Fruit fly (Drosophila melanogaster) whole organism, embryonic: ENCODE results near the gene hgo.

ENCODE experiments used
- Abd-B ChIP-seq: fragments of 200-800 bp; sonication (Bioruptor generic); optimal IDR thresholded peaks from 2 replicates; lab custom pipeline; 2018; ENCODE audit warnings: missing biosample characterization, mild to moderate bottlenecking, missing genetic modification characterization, moderate library complexity
- Atf3 ChIP-seq: fragments of 200-800 bp; sonication (Bioruptor generic); optimal IDR thresholded peaks from 3 replicates; lab custom pipeline; 2016; ENCODE audit warnings: missing biosample characterization, missing genetic modification characterization
- Bteb2 ChIP-seq: fragments of 200-800 bp; sonication (Bioruptor generic); optimal IDR thresholded peaks from 2 replicates; lab custom pipeline; 2016; ENCODE audit warnings: missing biosample characterization, missing genetic modification characterization
- CG10979 ChIP-seq: fragments of 200-800 bp; sonication (Bioruptor generic); optimal IDR thresholded peaks from 2 replicates; lab custom pipeline; 2018; ENCODE audit warnings: missing biosample characterization, mild to moderate bottlenecking, missing genetic modification characterization, moderate library complexity
- CG11456 ChIP-seq: fragments of 200-800 bp; sonication (Bioruptor generic); IDR thresholded peaks from 3 replicates; pipeline ENCODE4 v1.3.6; 2022; ENCODE audit warnings: missing biosample characterization, missing genetic modification characterization
- CG12155 ChIP-seq: fragments of 200-800 bp; sonication (Bioruptor generic); optimal IDR thresholded peaks from 3 replicates; lab custom pipeline; 2016; ENCODE audit warnings: missing biosample characterization, missing genetic modification characterization
- CG13123 ChIP-seq: fragments of 200-800 bp; sonication (Bioruptor generic); optimal IDR thresholded peaks from 2 replicates; lab custom pipeline; 2016; ENCODE audit warnings: missing biosample characterization, missing genetic modification characterization
- CG14710 ChIP-seq: fragments of 200-800 bp; sonication (Bioruptor generic); optimal IDR thresholded peaks from 3 replicates; lab custom pipeline; 2019; ENCODE audit warnings: missing biosample characterization, mild to moderate bottlenecking, missing genetic modification characterization, moderate library complexity
- CG15479 ChIP-seq: fragments of 200-800 bp; sonication (Bioruptor generic); optimal IDR thresholded peaks from 3 replicates; lab custom pipeline; 2019; ENCODE audit warnings: missing biosample characterization, mild to moderate bottlenecking, missing genetic modification characterization, moderate library complexity
- CG17186 ChIP-seq: fragments of 200-800 bp; sonication (Bioruptor generic); optimal IDR thresholded peaks from 3 replicates; lab custom pipeline; 2017; ENCODE audit warnings: missing biosample characterization, missing genetic modification reagents, missing genetic modification characterization
- CG17802 ChIP-seq: fragments of 200-800 bp; sonication (Bioruptor generic); optimal IDR thresholded peaks from 2 replicates; lab custom pipeline; 2018; ENCODE audit warnings: missing biosample characterization, mild to moderate bottlenecking, missing genetic modification characterization, moderate library complexity
- CG17912 ChIP-seq: fragments of 200-800 bp; sonication (Bioruptor generic); optimal IDR thresholded peaks from 2 replicates; lab custom pipeline; 2018; ENCODE audit warnings: missing biosample characterization, mild to moderate bottlenecking, missing genetic modification characterization
- CG18011 ChIP-seq: fragments of 200-800 bp; sonication (Bioruptor generic); optimal IDR thresholded peaks from 2 replicates; lab custom pipeline; 2017; ENCODE audit warnings: missing biosample characterization, missing genetic modification characterization, mild to moderate bottlenecking, moderate library complexity, missing genotype
- CG2129 ChIP-seq: fragments of 200-800 bp; sonication (Bioruptor generic); IDR thresholded peaks from 2 replicates; pipeline ENCODE4 v1.3.6; 2022; ENCODE audit warnings: missing biosample characterization, missing genetic modification characterization; ENCODE audit not compliant: partially characterized antibody
- CG2202 ChIP-seq: fragments of 200-800 bp; sonication (Bioruptor generic); optimal IDR thresholded peaks from 2 replicates; lab custom pipeline; 2018; ENCODE audit warnings: missing biosample characterization, mild to moderate bottlenecking, missing genetic modification characterization
- CG42726 ChIP-seq: fragments of 200-800 bp; sonication (Bioruptor generic); IDR thresholded peaks from 2 replicates; pipeline ENCODE4 v1.3.6; 2022; ENCODE audit warnings: missing biosample characterization, missing genetic modification characterization; ENCODE audit not compliant: partially characterized antibody
- CG43689 ChIP-seq: fragments of 200-800 bp; sonication (Bioruptor generic); IDR thresholded peaks from 2 replicates; pipeline ENCODE4 v1.3.6; 2022; ENCODE audit warnings: missing biosample characterization, missing genetic modification characterization
- CG6175 ChIP-seq: fragments of 200-800 bp; sonication (Bioruptor generic); IDR thresholded peaks from 3 replicates; pipeline ENCODE4 v1.3.6; 2022; ENCODE audit warnings: missing biosample characterization, missing genetic modification characterization
- CG7271 ChIP-seq: fragments of 200-800 bp; sonication (Bioruptor generic); optimal IDR thresholded peaks from 2 replicates; lab custom pipeline; 2018; ENCODE audit warnings: missing biosample characterization, mild to moderate bottlenecking, missing genetic modification characterization, moderate library complexity
- CG7357 ChIP-seq: fragments of 200-800 bp; sonication (Bioruptor generic); IDR thresholded peaks from 3 replicates; pipeline ENCODE4 v1.3.6; 2022; ENCODE audit warnings: missing biosample characterization, missing genetic modification characterization
- Doc2 ChIP-seq: fragments of 200-800 bp; sonication (Bioruptor generic); IDR thresholded peaks from 2 replicates; pipeline ENCODE4 v1.3.6; 2022; ENCODE audit warnings: missing biosample characterization, missing genetic modification characterization
- ERR ChIP-seq: fragments of 200-800 bp; sonication (Bioruptor generic); optimal IDR thresholded peaks from 2 replicates; lab custom pipeline; 2016; ENCODE audit warnings: missing biosample characterization, missing genetic modification characterization
- Eip74EF ChIP-seq, 2 experiments: fragments of 200-800 bp in 1 of 2; fragments of >200 bp in 1 of 2; sonication (Bioruptor generic) in 1 of 2; optimal IDR thresholded peaks; 2 replicates each; lab custom pipeline; 2017 to 2019; ENCODE audit warnings: missing biosample characterization in 2 of 2, missing genetic modification characterization in 2 of 2, mild to moderate bottlenecking in 1 of 2, moderate library complexity in 1 of 2
- Fer2 ChIP-seq: fragments of 200-800 bp; sonication (Bioruptor generic); optimal IDR thresholded peaks from 2 replicates; lab custom pipeline; 2018; ENCODE audit warnings: missing biosample characterization, mild to moderate bottlenecking, missing genetic modification characterization, moderate library complexity
- Lpt ChIP-seq: fragments of >200 bp; optimal IDR thresholded peaks from 2 replicates; lab custom pipeline; 2018; ENCODE audit warnings: missing biosample characterization, missing genetic modification characterization
- Mes4 ChIP-seq: fragments of 200-800 bp; sonication (Bioruptor generic); optimal IDR thresholded peaks from 2 replicates; lab custom pipeline; 2016; ENCODE audit warnings: missing biosample characterization, missing genetic modification characterization
- Neu2 ChIP-seq: fragments of 200-800 bp; sonication (Bioruptor generic); optimal IDR thresholded peaks from 3 replicates; lab custom pipeline; 2016; ENCODE audit warnings: missing biosample characterization, missing genetic modification characterization, borderline replicate concordance
- Sox100B ChIP-seq: fragments of 200-800 bp; sonication (Bioruptor generic); optimal IDR thresholded peaks from 3 replicates; lab custom pipeline; 2018; ENCODE audit warnings: missing biosample characterization, mild to moderate bottlenecking, missing genetic modification characterization
- Sry-β ChIP-seq: fragments of 200-800 bp; sonication (Bioruptor generic); optimal IDR thresholded peaks from 2 replicates; lab custom pipeline; 2018; ENCODE audit warnings: missing biosample characterization, mild to moderate bottlenecking, missing genetic modification characterization, moderate library complexity
- YL-1 ChIP-seq: fragments of 200-800 bp; sonication (Bioruptor generic); optimal IDR thresholded peaks from 3 replicates; lab custom pipeline; 2017; ENCODE audit warnings: missing biosample characterization, mild to moderate bottlenecking, missing genetic modification characterization
- bcd ChIP-seq: fragments of 200-800 bp; sonication (Bioruptor generic); optimal IDR thresholded peaks from 2 replicates; lab custom pipeline; 2017; ENCODE audit warnings: missing biosample characterization, mild to moderate bottlenecking, missing genetic modification characterization
- btn ChIP-seq: fragments of 200-800 bp; sonication (Bioruptor generic); optimal IDR thresholded peaks from 2 replicates; lab custom pipeline; 2016; ENCODE audit warnings: missing biosample characterization, missing genetic modification characterization
- cg ChIP-seq: fragments of 200-800 bp; sonication (Bioruptor generic); optimal IDR thresholded peaks from 3 replicates; lab custom pipeline; 2019; ENCODE audit warnings: missing biosample characterization, mild to moderate bottlenecking, missing genetic modification characterization, moderate library complexity
- crp ChIP-seq, 2 experiments: fragments of 200-800 bp; sonication (Bioruptor generic); optimal IDR thresholded peaks; 2 replicates in 1 of 2; 3 replicates in 1 of 2; lab custom pipeline; 2017; ENCODE audit warnings: missing biosample characterization in 2 of 2, missing genetic modification characterization in 2 of 2, mild to moderate bottlenecking in 1 of 2, moderate library complexity in 1 of 2
- danr ChIP-seq: fragments of 200-800 bp; sonication (Bioruptor generic); IDR thresholded peaks from 2 replicates; pipeline ENCODE4 v1.3.6; 2022; ENCODE audit warnings: missing biosample characterization, missing genetic modification characterization
- dmrt99B ChIP-seq: fragments of 200-800 bp; sonication (Bioruptor generic); optimal IDR thresholded peaks from 2 replicates; lab custom pipeline; 2018; ENCODE audit warnings: missing biosample characterization, mild to moderate bottlenecking, missing genetic modification characterization, moderate library complexity
- gcm2 ChIP-seq: fragments of 200-800 bp; sonication (Bioruptor generic); optimal IDR thresholded peaks from 2 replicates; lab custom pipeline; 2016; ENCODE audit warnings: missing biosample characterization, missing genetic modification characterization
- jumu ChIP-seq: fragments of 200-800 bp; sonication (Bioruptor generic); optimal IDR thresholded peaks from 3 replicates; lab custom pipeline; 2016; ENCODE audit warnings: missing biosample characterization, missing genetic modification characterization
- klu ChIP-seq: fragments of 200-800 bp; sonication (Bioruptor generic); IDR thresholded peaks from 2 replicates; pipeline ENCODE4 v1.3.6; 2022; ENCODE audit warnings: missing biosample characterization, missing genetic modification characterization
- mam ChIP-seq: fragments of 200-800 bp; sonication (Bioruptor generic); optimal IDR thresholded peaks from 3 replicates; lab custom pipeline; 2016; ENCODE audit warnings: missing biosample characterization, missing genetic modification characterization
- nom ChIP-seq: fragments of 200-800 bp; sonication (Bioruptor generic); optimal IDR thresholded peaks from 2 replicates; lab custom pipeline; 2017; ENCODE audit warnings: missing biosample characterization, missing genetic modification characterization, mild to moderate bottlenecking, moderate library complexity, missing genetic modification reagents
- onecut ChIP-seq: fragments of 200-800 bp; sonication (Bioruptor generic); IDR thresholded peaks from 2 replicates; pipeline ENCODE4 v1.3.6; 2022; ENCODE audit warnings: missing biosample characterization, missing genetic modification characterization
- rib ChIP-seq: fragments of 200-800 bp; sonication (Bioruptor generic); IDR thresholded peaks from 2 replicates; pipeline ENCODE4 v1.3.6; 2022; ENCODE audit warnings: missing biosample characterization, missing genetic modification characterization
- ro ChIP-seq: fragments of 200-800 bp; sonication (Bioruptor generic); IDR thresholded peaks from 2 replicates; pipeline ENCODE4 v1.3.6; 2022; ENCODE audit warnings: missing biosample characterization, missing genetic modification characterization
- sd ChIP-seq: fragments of 200-800 bp; sonication (Bioruptor generic); optimal IDR thresholded peaks from 3 replicates; lab custom pipeline; 2018; ENCODE audit warnings: missing biosample characterization, mild to moderate bottlenecking, missing genetic modification characterization, moderate library complexity
- shn ChIP-seq: fragments of 200-800 bp; sonication (Bioruptor generic); optimal IDR thresholded peaks from 3 replicates; lab custom pipeline; 2016; ENCODE audit warnings: missing biosample characterization, missing genetic modification characterization
- sima ChIP-seq: fragments of 200-800 bp; sonication (Bioruptor generic); optimal IDR thresholded peaks from 2 replicates; lab custom pipeline; 2016; ENCODE audit warnings: missing biosample characterization, missing genetic modification characterization
- slbo ChIP-seq: fragments of 200-800 bp; sonication (Bioruptor generic); IDR thresholded peaks from 2 replicates; pipeline ENCODE4 v1.3.6; 2022; ENCODE audit warnings: missing biosample characterization, missing genetic modification characterization
- sqz ChIP-seq: fragments of 200-800 bp; sonication (Bioruptor generic); optimal IDR thresholded peaks from 3 replicates; lab custom pipeline; 2018; ENCODE audit warnings: missing biosample characterization, mild to moderate bottlenecking, missing genetic modification characterization
- wek ChIP-seq: fragments of 200-800 bp; sonication (Bioruptor generic); optimal IDR thresholded peaks from 3 replicates; lab custom pipeline; 2018; ENCODE audit warnings: missing biosample characterization, mild to moderate bottlenecking, missing genetic modification characterization, moderate library complexity

hgo gene

DNA sequence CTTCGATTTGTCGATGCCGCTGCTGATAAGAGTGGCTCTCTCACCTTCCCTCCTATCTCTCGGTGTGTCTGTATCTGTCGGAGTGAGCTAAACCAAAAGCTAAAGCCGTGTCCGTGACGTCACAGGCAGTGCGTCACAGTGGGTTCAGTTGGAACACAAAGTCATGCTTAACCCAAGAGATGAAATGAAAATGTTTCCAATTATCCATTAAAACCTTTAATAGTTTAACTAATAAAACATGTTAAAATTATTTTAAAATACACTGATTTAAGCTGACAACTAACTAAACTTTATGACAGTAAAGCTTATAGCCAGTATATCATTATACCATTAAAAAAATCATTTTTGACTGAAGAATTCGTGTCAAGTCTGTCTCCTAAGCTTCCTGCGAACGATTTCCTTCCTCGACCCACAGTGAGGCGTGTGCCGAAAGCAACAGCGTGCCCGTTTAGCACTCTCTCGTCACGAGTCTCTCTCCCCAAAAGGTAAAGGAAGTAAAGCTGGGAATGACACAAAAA, 23.1 kb upstream of the hgo start, which contains the start of gene Idua (continued):
- TF ChIP-seq nom (no peak), CG13123 (GFP tag; lab: Kevin White, UChicago) (no peak), CG7271 (tag; lab: Kevin White, UChicago) (no peak), wek (GFP tag; lab: Kevin White, UChicago) (peak; percentile 1), btn (GFP tag; lab: Kevin White, UChicago) (no peak), CG15479 (GFP tag; lab: Kevin White, UChicago) (no peak), Lpt (GFP tag; lab: Kevin White, UChicago) (no peak), CG43689 (GFP tag; lab: Robert Waterston, UW) (no peak), jumu (GFP tag; lab: Kevin White, UChicago) (no peak), YL-1 (peak; percentile 26), Sox100B (GFP tag; lab: Kevin White, UChicago) (no peak), Abd-B (peak; percentile 13), sima (GFP tag; lab: Kevin White, UChicago) (no peak), Bteb2 (GFP tag; lab: Kevin White, UChicago) (peak; percentile 26), Fer2 (tag; lab: Kevin White, UChicago) (peak; percentile 40), sqz (GFP tag; lab: Kevin White, UChicago) (no peak), ERR (no peak), danr (no peak), bcd (GFP tag; lab: Kevin White, UChicago) (peak; percentile 78), CG42726 (GFP tag; lab: Robert Waterston, UW) (no peak), CG7357 (GFP tag; lab: Robert Waterston, UW) (peak; percentile 60; the same call in 1 of the 3 replicates), klu (GFP tag; lab: Robert Waterston, UW) (peak; percentile 44; the same call in 1 of the 2 replicates), CG6175 (GFP tag; lab: Robert Waterston, UW) (0 out of 3 replicates have a peak, but pooled peaks have one; percentile 52), CG17802 (no peak), shn (no peak), sd (tag; lab: Kevin White, UChicago) (no peak), CG12155 (GFP tag; lab: Kevin White, UChicago) (peak; percentile 36), dmrt99B (tag; lab: Kevin White, UChicago) (no peak), CG17186 (GFP tag; lab: Kevin White, UChicago) (no peak), Neu2 (GFP tag; lab: Kevin White, UChicago) (no peak), CG18011 (GFP tag; lab: Kevin White, UChicago) (peak; percentile 41), Sry-β (GFP tag; lab: Kevin White, UChicago) (no peak), rib (GFP tag; lab: Robert Waterston, UW) (no peak), ro (GFP tag; lab: Robert Waterston, UW) (no peak), crp (GFP tag; optimal IDR thresholded peaks at IDR 0.05; lab: Kevin White, UChicago) (peak in 1 of 2 experiments; percentile 8), CG10979 (tag; lab: Kevin White, UChicago) (peak; percentile 73), CG2129 (GFP tag; lab: Robert Waterston, UW) (no peak), CG14710 (tag; lab: Kevin White, UChicago) (peak; percentile 48), mam (GFP tag; lab: Kevin White, UChicago) (peak; percentile 38), CG2202 (tag; lab: Kevin White, UChicago) (peak; percentile 13), Eip74EF (GFP tag; optimal IDR thresholded peaks at IDR 0.05; lab: Kevin White, UChicago) (no peak), CG11456 (no peak; the same call in 2 of the 3 replicates), Doc2 (GFP tag; lab: Robert Waterston, UW) (no peak), onecut (GFP tag; lab: Robert Waterston, UW) (peak; percentile 59), Atf3 (GFP tag; lab: Kevin White, UChicago) (peak; percentile 36), CG17912 (no peak), cg (GFP tag; lab: Kevin White, UChicago) (no peak), gcm2 (GFP tag; lab: Kevin White, UChicago) (no peak), slbo (GFP tag; lab: Robert Waterston, UW) (peak; percentile 66), Mes4 (GFP tag; lab: Kevin White, UChicago) (no peak)
